Worm (Caenorhabditis elegans): Measurements from ENCODE around the gene ZK1321.4.

ZK1321.4 gene

ce11 chrII:9773892-9774581, at the start of gene ZK1321.4:
ZK1321.4 (minus strand) TSS chrII:9773942.
- TF ChIP-seq elt-3 (tag; optimal IDR thresholded peaks at IDR 0.05) = no peak
- TF ChIP-seq sea-2 (GFP tag; optimal IDR thresholded peaks at IDR 0.05) = no peak
- TF ChIP-seq nfya-1 (tag; optimal IDR thresholded peaks at IDR 0.05; ENCODE audit: insufficient read depth) = peak; percentile 22

ce11 chrII:9807519-9807972, 33.8 kb upstream of the ZK1321.4 start, which contains the start of gene cyp-13A8:
cyp-13A8 (minus strand) TSS chrII:9807569.
- TF ChIP-seq nfya-1 (tag; optimal IDR thresholded peaks at IDR 0.05; ENCODE audit: insufficient read depth) = no peak
- TF ChIP-seq ZK546.5 (tag; optimal IDR thresholded peaks at IDR 0.05) = no peak
- TF ChIP-seq elt-3 (tag; optimal IDR thresholded peaks at IDR 0.05) = peak in 1 of 3 experiments; percentile 14
- no peak for TF ChIP-seq nhr-77 (tag; optimal IDR thresholded peaks at IDR 0.05)
- no peak for TF ChIP-seq unc-62 (GFP tag; optimal IDR thresholded peaks at IDR 0.05)
- TF ChIP-seq elt-2 (tag; optimal IDR thresholded peaks at IDR 0.05) = peak; percentile 74
- no peak for TF ChIP-seq ceh-82 (tag; optimal IDR thresholded peaks at IDR 0.05)
- no peak for TF ChIP-seq ceh-16 (tag; optimal IDR thresholded peaks at IDR 0.05)
- no peak for TF ChIP-seq ama-1 (optimal IDR thresholded peaks at IDR 0.05)
- TF ChIP-seq nhr-43 (tag; optimal IDR thresholded peaks at IDR 0.05; ENCODE audit: poor library complexity, severe bottlenecking) = no peak
- peak; percentile 89 for TF ChIP-seq pqm-1 (tag; optimal IDR thresholded peaks at IDR 0.05)
- TF ChIP-seq nhr-76 (tag; optimal IDR thresholded peaks at IDR 0.05) = no peak
- no peak for TF ChIP-seq fkh-2 (tag; optimal IDR thresholded peaks at IDR 0.05)
- no peak for TF ChIP-seq sea-2 (GFP tag; optimal IDR thresholded peaks at IDR 0.05)
- no peak for TF ChIP-seq aly-2 (tag; optimal IDR thresholded peaks at IDR 0.05)
- no peak for TF ChIP-seq nhr-67 (tag; optimal IDR thresholded peaks at IDR 0.05)

- no peak for TF ChIP-seq unc-62 (GFP tag; optimal IDR thresholded peaks at IDR 0.05)
- TF ChIP-seq zag-1 (tag; optimal IDR thresholded peaks at IDR 0.05) = no peak
- no peak for TF ChIP-seq nhr-25 (tag; optimal IDR thresholded peaks at IDR 0.05)
- no peak for TF ChIP-seq nhr-11 (tag; optimal IDR thresholded peaks at IDR 0.05)
- TF ChIP-seq fkh-2 (tag; optimal IDR thresholded peaks at IDR 0.05) = no peak
- TF ChIP-seq tbx-2 (tag; optimal IDR thresholded peaks at IDR 0.05) = no peak
- TF ChIP-seq sea-2 (GFP tag; optimal IDR thresholded peaks at IDR 0.05) = no peak
- TF ChIP-seq ama-1 (optimal IDR thresholded peaks at IDR 0.05) = no peak
- TF ChIP-seq elt-1 (tag; optimal IDR thresholded peaks at IDR 0.05) = no peak
- no peak for TF ChIP-seq elt-3 (tag; optimal IDR thresholded peaks at IDR 0.05)
- no peak for TF ChIP-seq ceh-82 (tag; optimal IDR thresholded peaks at IDR 0.05)
- no peak for TF ChIP-seq daf-12 (tag; optimal IDR thresholded peaks at IDR 0.05)
- no peak for TF ChIP-seq fkh-10 (GFP tag; optimal IDR thresholded peaks at IDR 0.05)
- no peak for TF ChIP-seq egl-27 (tag; optimal IDR thresholded peaks at IDR 0.05)
- no peak for TF ChIP-seq pqm-1 (tag; optimal IDR thresholded peaks at IDR 0.05)
- TF ChIP-seq mml-1 (tag; optimal IDR thresholded peaks at IDR 0.05) = no peak
- TF ChIP-seq R02D3.7 (tag; optimal IDR thresholded peaks at IDR 0.05) = no peak
- TF ChIP-seq ZK546.5 (tag; optimal IDR thresholded peaks at IDR 0.05) = no peak
- TF ChIP-seq jun-1 (tag; optimal IDR thresholded peaks at IDR 0.05) = no peak
- no peak for TF ChIP-seq egl-5 (tag; optimal IDR thresholded peaks at IDR 0.05)
These were observed 29.6 kb upstream of the ZK1321.4 start, which contains the start of gene cyp-13A7 for ce11 chrII:9803320-9803719. cyp-13A7 (plus strand) TSS chrII:9803620.

ce11 chrII:9802642-9803041, 28.9 kb upstream of the ZK1321.4 start, which contains the start of gene cyp-13A6:
cyp-13A6 (minus strand) TSS chrII:9802821.
- no peak for TF ChIP-seq ceh-82 (tag; optimal IDR thresholded peaks at IDR 0.05)
- no peak for TF ChIP-seq elt-3 (tag; optimal IDR thresholded peaks at IDR 0.05)
- TF ChIP-seq fos-1 (tag; optimal IDR thresholded peaks at IDR 0.05) = no peak
- TF ChIP-seq nhr-25 (tag; optimal IDR thresholded peaks at IDR 0.05) = no peak
- no peak for TF ChIP-seq jun-1 (tag; optimal IDR thresholded peaks at IDR 0.05)
- TF ChIP-seq lin-15B (tag; optimal IDR thresholded peaks at IDR 0.05) = no peak
- no peak for TF ChIP-seq nfya-1 (tag; optimal IDR thresholded peaks at IDR 0.05; ENCODE audit: insufficient read depth)
- peak; percentile 26 for TF ChIP-seq elt-2 (tag; optimal IDR thresholded peaks at IDR 0.05)
- TF ChIP-seq fkh-2 (tag; optimal IDR thresholded peaks at IDR 0.05) = no peak
- TF ChIP-seq pha-4 (tag; optimal IDR thresholded peaks at IDR 0.05) = peak; percentile 2

- TF ChIP-seq nhr-23 (tag; optimal IDR thresholded peaks at IDR 0.05) = peak; percentile 47
- no peak for TF ChIP-seq daf-12 (tag; optimal IDR thresholded peaks at IDR 0.05)
- no peak for TF ChIP-seq ztf-4 (tag; optimal IDR thresholded peaks at IDR 0.05)
- TF ChIP-seq fkh-10 (GFP tag; optimal IDR thresholded peaks at IDR 0.05) = no peak
- no peak for TF ChIP-seq lsy-12 (tag; optimal IDR thresholded peaks at IDR 0.05)
- TF ChIP-seq elt-2 (tag; optimal IDR thresholded peaks at IDR 0.05) = peak; percentile 37
- no peak for TF ChIP-seq nhr-25 (tag; optimal IDR thresholded peaks at IDR 0.05)
- TF ChIP-seq pha-4 (tag; optimal IDR thresholded peaks at IDR 0.05) = peak; percentile 64
- no peak for TF ChIP-seq snpc-4 (tag; optimal IDR thresholded peaks at IDR 0.05)
- TF ChIP-seq ceh-82 (tag; optimal IDR thresholded peaks at IDR 0.05) = no peak
- TF ChIP-seq pqm-1 (tag; optimal IDR thresholded peaks at IDR 0.05) = peak; percentile 65
- TF ChIP-seq nhr-237 (tag; optimal IDR thresholded peaks at IDR 0.05) = no peak
These were observed 26.5 kb upstream of the ZK1321.4 start, which contains the start of gene cyp-13A5 for ce11 chrII:9800251-9800650. cyp-13A5 (minus strand) TSS chrII:9800362.

Measured in whole organism, L3 larva.